Fruit fly (Drosophila melanogaster) whole organism, pupa: ENCODE measurements around the gene Srp68.

Experiments used
- CG12605 ChIP-seq: fragments of 200-800 bp; sonication (Bioruptor generic); IDR thresholded peaks from 2 replicates; pipeline ENCODE4 v1.3.6; 2022; ENCODE audit warnings: missing biosample characterization, missing genetic modification characterization
- CG17806 ChIP-seq: fragments of 200-800 bp; sonication (Bioruptor generic); optimal IDR thresholded peaks from 2 replicates; lab custom pipeline; 2018; ENCODE audit warnings: missing biosample characterization, mild to moderate bottlenecking, missing genetic modification characterization, moderate library complexity
- CG34367 ChIP-seq: fragments of 200-800 bp; sonication (Bioruptor generic); optimal IDR thresholded peaks from 2 replicates; lab custom pipeline; 2018; ENCODE audit warnings: missing biosample characterization, mild to moderate bottlenecking, missing genetic modification characterization
- CG4496 ChIP-seq: fragments of 200-800 bp; sonication (Bioruptor generic); IDR thresholded peaks from 3 replicates; pipeline ENCODE4 v1.3.6; 2022; ENCODE audit warnings: missing biosample characterization, missing genetic modification characterization
- CG8301 ChIP-seq: fragments of 200-800 bp; sonication (Bioruptor generic); optimal IDR thresholded peaks from 2 replicates; lab custom pipeline; 2018; ENCODE audit warnings: missing biosample characterization, mild to moderate bottlenecking, missing genetic modification characterization
- CG9948 ChIP-seq: fragments of 200-800 bp; sonication (Bioruptor generic); optimal IDR thresholded peaks from 2 replicates; lab custom pipeline; 2018; ENCODE audit warnings: missing biosample characterization, mild to moderate bottlenecking, missing genetic modification characterization, moderate library complexity
- D1 ChIP-seq: fragments of 200-800 bp; sonication (Bioruptor generic); optimal IDR thresholded peaks from 2 replicates; lab custom pipeline; 2018; ENCODE audit warnings: missing biosample characterization, mild to moderate bottlenecking, missing genetic modification characterization, moderate library complexity
- Pif1A ChIP-seq: fragments of 200-800 bp; sonication (Bioruptor generic); optimal IDR thresholded peaks from 3 replicates; lab custom pipeline; 2016; ENCODE audit warnings: missing biosample characterization, missing genetic modification characterization
- rn ChIP-seq: fragments of 200-800 bp; sonication (Bioruptor generic); IDR thresholded peaks from 2 replicates; pipeline ENCODE4 v1.3.6; 2022; ENCODE audit warnings: missing biosample characterization, missing genetic modification characterization

dm6 chr3L:8968437-8968836, 6.4 kb upstream of the Srp68 start, which contains the start of gene CG5026:
- no peak for TF ChIP-seq CG8301
- no peak for TF ChIP-seq CG9948 (tag; lab: Kevin White, UChicago)
- no peak for TF ChIP-seq rn (GFP tag; lab: Robert Waterston, UW)
- TF ChIP-seq CG4496 (GFP tag; lab: Robert Waterston, UW) = no peak
- no peak for TF ChIP-seq CG17806 (tag; lab: Kevin White, UChicago)
- no peak for TF ChIP-seq D1 (tag; lab: Kevin White, UChicago)
- TF ChIP-seq CG34367 (tag; lab: Kevin White, UChicago) = no peak
- no peak for TF ChIP-seq Pif1A (GFP tag; lab: Kevin White, UChicago)
- no peak for TF ChIP-seq CG12605
